Worm (Caenorhabditis elegans) whole organism, late embryonic: ENCODE results near the gene let-99.

ENCODE experiments used
- C38D4.7 ChIP-seq: fragments of 200-800 bp; sonication (Bioruptor generic); optimal IDR thresholded peaks from 2 replicates; lab custom pipeline; 2018; ENCODE audit warnings: mild to moderate bottlenecking, missing genetic modification characterization, moderate library complexity, missing compliant biosample characterization
- K02D7.2 ChIP-seq: sonication (generic microtip); optimal IDR thresholded peaks from 2 replicates; lab custom pipeline; 2017; ENCODE audit warnings: mild to moderate bottlenecking, missing genetic modification characterization, missing compliant biosample characterization
- ahr-1 ChIP-seq: sonication (generic microtip); optimal IDR thresholded peaks from 2 replicates; lab custom pipeline; 2016; ENCODE audit warnings: missing genetic modification characterization, missing compliant biosample characterization
- ama-1 ChIP-seq: fragments of 150-350 bp; optimal IDR thresholded peaks from 2 replicates; lab custom pipeline; 2014
- ceh-22 ChIP-seq: sonication (generic microtip); optimal IDR thresholded peaks from 2 replicates; lab custom pipeline; 2017; ENCODE audit warnings: missing biosample characterization, missing genetic modification characterization
- ceh-24 ChIP-seq: sonication (generic microtip); optimal IDR thresholded peaks from 2 replicates; lab custom pipeline; 2016; ENCODE audit warnings: mild to moderate bottlenecking, missing genetic modification characterization, missing compliant biosample characterization
- ceh-31 ChIP-seq: sonication (generic microtip); optimal IDR thresholded peaks from 2 replicates; lab custom pipeline; 2016; ENCODE audit warnings: missing genetic modification characterization, missing compliant biosample characterization
- ceh-34 ChIP-seq: sonication (generic microtip); optimal IDR thresholded peaks from 2 replicates; lab custom pipeline; 2016; ENCODE audit warnings: mild to moderate bottlenecking, missing genetic modification characterization, missing compliant biosample characterization
- ceh-48 ChIP-seq: sonication (generic microtip); optimal IDR thresholded peaks from 2 replicates; lab custom pipeline; 2016; ENCODE audit warnings: missing genetic modification characterization, inconsistent platforms, missing compliant biosample characterization
- ceh-6 ChIP-seq: fragments of 200-800 bp; sonication (Bioruptor generic); optimal IDR thresholded peaks from 2 replicates; lab custom pipeline; 2018; ENCODE audit warnings: mild to moderate bottlenecking, missing genetic modification characterization, missing compliant biosample characterization
- ceh-9 ChIP-seq: sonication (generic microtip); optimal IDR thresholded peaks from 2 replicates; lab custom pipeline; 2016; ENCODE audit warnings: mild to moderate bottlenecking, missing genetic modification characterization, inconsistent platforms, missing compliant biosample characterization
- dve-1 ChIP-seq: sonication (generic microtip); optimal IDR thresholded peaks from 2 replicates; lab custom pipeline; 2017; ENCODE audit warnings: antibody characterized with exemption, mild to moderate bottlenecking, missing genetic modification characterization, missing compliant biosample characterization
- elt-2 ChIP-seq: sonication (generic microtip); optimal IDR thresholded peaks from 2 replicates; lab custom pipeline; 2016; ENCODE audit warnings: missing genetic modification reagents, missing genetic modification characterization, missing compliant biosample characterization
- eyg-1 ChIP-seq: sonication (generic microtip); optimal IDR thresholded peaks from 2 replicates; lab custom pipeline; 2016; ENCODE audit warnings: missing genotype, missing genetic modification characterization, missing compliant biosample characterization
- fkh-10 ChIP-seq: fragments of 150-350 bp; optimal IDR thresholded peaks from 2 replicates; lab custom pipeline; 2014; ENCODE audit warnings: missing biosample characterization, missing genetic modification reagents, missing genetic modification characterization
- hlh-13 ChIP-seq: fragments of 200-800 bp; sonication (Bioruptor generic); optimal IDR thresholded peaks from 2 replicates; lab custom pipeline; 2018; ENCODE audit warnings: mild to moderate bottlenecking, missing genetic modification characterization, missing compliant biosample characterization
- hlh-15 ChIP-seq: sonication (generic microtip); optimal IDR thresholded peaks from 2 replicates; lab custom pipeline; 2016; ENCODE audit warnings: missing genetic modification characterization, missing compliant biosample characterization
- hlh-6 ChIP-seq: sonication (generic microtip); optimal IDR thresholded peaks from 2 replicates; lab custom pipeline; 2016; ENCODE audit warnings: missing genotype, missing genetic modification characterization, missing compliant biosample characterization
- hlh-8 ChIP-seq: sonication (generic microtip); optimal IDR thresholded peaks from 2 replicates; lab custom pipeline; 2016; ENCODE audit warnings: missing genotype, missing genetic modification characterization, missing compliant biosample characterization
- lim-6 ChIP-seq: sonication (generic microtip); optimal IDR thresholded peaks from 2 replicates; lab custom pipeline; 2016; ENCODE audit warnings: missing genetic modification characterization, missing compliant biosample characterization
- madf-2 ChIP-seq: sonication (generic microtip); optimal IDR thresholded peaks from 2 replicates; lab custom pipeline; 2017; ENCODE audit warnings: missing genetic modification characterization, missing compliant biosample characterization
- mec-3 ChIP-seq: sonication (generic microtip); optimal IDR thresholded peaks from 2 replicates; lab custom pipeline; 2016; ENCODE audit warnings: borderline replicate concordance, missing genetic modification characterization, missing compliant biosample characterization
- nhr-232 ChIP-seq: sonication (generic microtip); optimal IDR thresholded peaks from 2 replicates; lab custom pipeline; 2016; ENCODE audit warnings: missing genetic modification characterization, missing compliant biosample characterization
- odd-2 ChIP-seq: sonication (generic microtip); optimal IDR thresholded peaks from 2 replicates; lab custom pipeline; 2017; ENCODE audit warnings: antibody characterized with exemption, mild to moderate bottlenecking, missing genetic modification characterization, missing compliant biosample characterization
- pag-3 ChIP-seq: sonication (generic microtip); optimal IDR thresholded peaks from 2 replicates; lab custom pipeline; 2016; ENCODE audit warnings: missing compliant biosample characterization, missing genetic modification characterization, borderline replicate concordance
- pqm-1 ChIP-seq: sonication (generic microtip); optimal IDR thresholded peaks from 2 replicates; lab custom pipeline; 2016; ENCODE audit warnings: missing genetic modification characterization, missing compliant biosample characterization
- ref-2 ChIP-seq: sonication (generic microtip); optimal IDR thresholded peaks from 2 replicates; lab custom pipeline; 2016; ENCODE audit warnings: missing genetic modification characterization, missing compliant biosample characterization
- rnt-1 ChIP-seq: sonication (generic microtip); optimal IDR thresholded peaks from 2 replicates; lab custom pipeline; 2016; ENCODE audit warnings: missing genetic modification characterization, missing compliant biosample characterization
- sox-4 ChIP-seq: sonication (generic microtip); optimal IDR thresholded peaks from 2 replicates; lab custom pipeline; 2017; ENCODE audit warnings: mild to moderate bottlenecking, missing genetic modification characterization, inconsistent platforms, missing compliant biosample characterization
- syd-9 ChIP-seq: sonication (generic microtip); optimal IDR thresholded peaks from 2 replicates; lab custom pipeline; 2016; ENCODE audit warnings: mild to moderate bottlenecking, missing genetic modification characterization, moderate library complexity, missing compliant biosample characterization
- unc-42 ChIP-seq: sonication (generic microtip); optimal IDR thresholded peaks from 2 replicates; lab custom pipeline; 2016; ENCODE audit warnings: missing genotype, missing genetic modification characterization, missing compliant biosample characterization
- unc-55 ChIP-seq: sonication (generic microtip); optimal IDR thresholded peaks from 2 replicates; lab custom pipeline; 2017; ENCODE audit warnings: missing biosample characterization, missing genetic modification reagents, missing genetic modification characterization
- zip-5 ChIP-seq: sonication (generic microtip); optimal IDR thresholded peaks from 2 replicates; lab custom pipeline; 2016; ENCODE audit warnings: missing genetic modification characterization, missing compliant biosample characterization

Gene let-99

DNA sequence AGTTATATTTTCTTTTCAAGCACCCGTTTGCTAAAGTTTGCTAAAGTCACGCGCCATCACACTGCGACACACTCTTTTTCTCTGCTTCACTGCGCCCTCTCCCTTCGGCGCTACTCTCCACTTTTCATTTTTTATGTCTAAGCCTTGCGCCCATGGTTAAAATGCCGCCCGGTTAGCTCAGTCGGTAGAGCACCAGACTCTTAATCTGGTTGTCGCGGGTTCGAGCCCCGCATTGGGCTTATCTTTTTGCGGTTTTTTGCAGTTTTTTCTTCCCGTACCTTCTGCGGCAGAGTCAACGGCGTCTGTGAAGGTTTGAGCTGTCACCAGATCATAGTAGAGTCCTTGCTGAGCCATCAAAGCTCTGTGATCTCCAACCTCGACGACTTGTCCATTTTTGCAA, 26.9 kb downstream of the let-99 start (continued):
- TF ChIP-seq pqm-1 (tag; lab: Kevin White, UChicago): peak; percentile 90
- TF ChIP-seq ref-2: peak; percentile 47
- peak; percentile 41 for TF ChIP-seq hlh-8 (tag; lab: Kevin White, UChicago)
- TF ChIP-seq hlh-13 (GFP tag; lab: Kevin White, UChicago): peak; percentile 66
- peak; percentile 73 for TF ChIP-seq unc-42 (tag; lab: Kevin White, UChicago)
- peak; percentile 40 for TF ChIP-seq ceh-34 (tag; lab: Kevin White, UChicago)
- peak; percentile 65 for TF ChIP-seq ceh-31
- TF ChIP-seq ahr-1 (tag; lab: Kevin White, UChicago): no peak
- TF ChIP-seq rnt-1 (tag; lab: Kevin White, UChicago): peak; percentile 92
- TF ChIP-seq K02D7.2: peak; percentile 66
- TF ChIP-seq ceh-6: peak; percentile 69
- no peak for TF ChIP-seq elt-2 (tag; lab: Kevin White, UChicago)
- TF ChIP-seq dve-1: peak; percentile 60
- TF ChIP-seq odd-2 (tag; lab: Kevin White, UChicago): no peak
- peak; percentile 68 for TF ChIP-seq syd-9 (tag; lab: Kevin White, UChicago)
- TF ChIP-seq ceh-9 (tag; lab: Kevin White, UChicago): peak; percentile 59

DNA sequence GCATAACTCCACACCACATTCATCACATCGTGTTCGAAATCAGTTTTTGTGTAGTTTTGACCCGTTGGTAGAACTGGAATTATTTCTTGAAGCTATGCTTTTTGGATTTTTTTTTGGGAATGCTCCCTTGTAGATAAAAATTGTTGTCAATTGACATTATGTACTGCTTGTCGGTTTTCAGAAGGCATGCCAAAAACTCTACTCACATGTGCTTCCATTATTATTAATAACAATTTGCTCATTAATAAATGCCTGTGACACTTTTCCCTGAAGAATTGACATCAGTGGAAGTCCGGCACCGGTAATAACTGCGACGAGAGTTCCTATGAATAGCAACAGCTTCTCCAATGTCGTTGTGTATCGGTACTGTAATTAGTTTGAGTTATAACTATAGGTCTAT, 29.3 kb downstream of the let-99 start:
- TF ChIP-seq rnt-1 (tag; lab: Kevin White, UChicago) (no peak), ceh-6 (no peak), madf-2 (tag; lab: Kevin White, UChicago) (no peak), hlh-15 (tag; lab: Kevin White, UChicago) (no peak), ceh-24 (tag; lab: Kevin White, UChicago) (no peak), lim-6 (tag; lab: Kevin White, UChicago) (no peak), hlh-6 (tag; lab: Kevin White, UChicago) (no peak), pag-3 (tag; lab: Kevin White, UChicago) (no peak), syd-9 (tag; lab: Kevin White, UChicago) (no peak), sox-4 (tag; lab: Kevin White, UChicago) (no peak), dve-1 (no peak), zip-5 (tag; lab: Kevin White, UChicago) (no peak), hlh-8 (tag; lab: Kevin White, UChicago) (no peak), ceh-22 (tag; lab: Kevin White, UChicago) (no peak)

DNA sequence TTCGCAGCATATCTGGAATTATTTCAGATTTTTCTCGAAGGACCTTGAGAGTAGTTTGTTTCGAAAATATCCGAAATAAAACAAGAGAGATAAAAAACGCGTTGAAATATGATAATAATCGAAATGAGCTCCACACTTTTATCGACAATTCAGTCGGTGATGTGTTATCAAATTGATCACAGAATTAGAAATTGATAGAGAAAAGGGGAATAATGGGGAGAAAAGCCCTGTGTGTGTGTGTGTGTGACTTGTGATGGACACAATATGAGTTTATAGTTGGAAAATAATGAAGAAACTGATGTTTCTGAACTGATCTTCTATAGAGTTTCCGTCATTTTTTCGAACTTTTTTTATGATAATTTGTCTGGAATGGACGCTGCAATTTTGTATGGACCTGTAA, 31.5 kb downstream of the let-99 start, which contains the start of gene pgp-1:
TSS of gene pgp-1 (minus strand) at position 12 of the 400 bp plus-strand sequence.
- TF ChIP-seq unc-55 (GFP tag; lab: Kevin White, UChicago) (no peak), elt-2 (tag; lab: Kevin White, UChicago) (peak; percentile 60)

DNA sequence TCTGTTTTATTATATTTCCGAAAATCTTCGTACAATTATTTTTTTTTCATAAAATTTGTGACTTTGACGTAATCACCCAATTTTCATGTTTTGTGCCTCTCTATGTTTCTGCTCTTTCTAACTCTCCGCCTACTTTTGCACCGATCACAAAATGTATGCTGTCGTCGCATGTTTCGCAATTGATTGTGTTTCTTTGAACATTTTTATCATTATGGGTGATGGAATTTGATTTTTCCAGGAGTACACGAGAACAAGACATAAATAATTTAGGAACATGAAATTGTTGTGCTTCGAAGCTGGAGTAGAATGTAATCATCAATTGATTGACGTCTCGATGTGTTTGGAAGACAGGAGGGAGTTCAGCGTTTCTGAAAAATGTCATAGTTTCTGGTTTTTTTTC, 33.3 kb downstream of the let-99 start:
- no peak for TF ChIP-seq mec-3

DNA sequence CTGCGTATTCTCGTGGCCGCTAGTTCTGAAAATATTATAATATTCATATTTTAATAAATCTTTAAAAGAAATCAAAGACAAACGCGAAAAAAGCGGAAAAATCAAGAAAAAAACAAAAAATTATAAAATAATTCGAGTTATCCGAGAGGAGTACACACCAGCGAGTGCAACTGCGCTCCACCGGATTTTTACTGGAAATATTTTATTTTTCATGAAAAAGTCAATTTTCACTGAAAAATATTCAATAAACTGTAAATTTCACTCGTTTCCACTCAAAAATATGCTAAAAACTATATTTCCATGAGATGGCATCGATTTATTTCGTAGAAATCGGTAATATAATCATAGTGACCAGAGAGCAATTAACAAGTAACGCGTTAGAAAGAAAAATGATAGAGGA, 37.8 kb downstream of the let-99 start, which contains the start of gene Y55D9A.2:
TSS of gene Y55D9A.2 (minus strand) at position 31 of the 400 bp plus-strand sequence.
- no peak for TF ChIP-seq madf-2 (tag; lab: Kevin White, UChicago)
- no peak for TF ChIP-seq ref-2
- no peak for TF ChIP-seq ama-1 (lab: Kevin White, UChicago)
- TF ChIP-seq eyg-1 (tag; lab: Kevin White, UChicago): no peak
- TF ChIP-seq C38D4.7 (GFP tag; lab: Kevin White, UChicago): no peak
- TF ChIP-seq ceh-48 (tag; lab: Kevin White, UChicago): no peak
- TF ChIP-seq lim-6 (tag; lab: Kevin White, UChicago): no peak
- no peak for TF ChIP-seq elt-2 (tag; lab: Kevin White, UChicago)
- no peak for TF ChIP-seq fkh-10
- TF ChIP-seq nhr-232: no peak
